Fruit fly (Drosophila melanogaster) whole organism, prepupa: ENCODE results near the gene CG9040.

ENCODE experiments used
- CG3032 ChIP-seq: fragments of 200-800 bp; optimal IDR thresholded peaks from 2 replicates; lab custom pipeline; 2019; ENCODE audit warnings: missing biosample characterization, mild to moderate bottlenecking, missing genetic modification characterization, moderate library complexity
- CG8632 ChIP-seq: fragments of 200-800 bp; sonication (Bioruptor generic); optimal IDR thresholded peaks from 3 replicates; lab custom pipeline; 2016; ENCODE audit warnings: missing biosample characterization, missing genetic modification characterization
- Met ChIP-seq: fragments of 200-800 bp; sonication (Bioruptor generic); optimal IDR thresholded peaks from 3 replicates; lab custom pipeline; 2016; ENCODE audit warnings: missing biosample characterization, missing genetic modification characterization
- eg ChIP-seq: fragments of 200-800 bp; sonication (Bioruptor generic); IDR thresholded peaks from 3 replicates; pipeline ENCODE4 v1.3.6; 2022; ENCODE audit warnings: missing biosample characterization, missing genetic modification characterization
- svp ChIP-seq: fragments of 200-800 bp; sonication (Bioruptor generic); peaks from one replicate; lab custom pipeline; 2016; ENCODE audit warnings: missing biosample characterization, missing genetic modification characterization

DNA sequence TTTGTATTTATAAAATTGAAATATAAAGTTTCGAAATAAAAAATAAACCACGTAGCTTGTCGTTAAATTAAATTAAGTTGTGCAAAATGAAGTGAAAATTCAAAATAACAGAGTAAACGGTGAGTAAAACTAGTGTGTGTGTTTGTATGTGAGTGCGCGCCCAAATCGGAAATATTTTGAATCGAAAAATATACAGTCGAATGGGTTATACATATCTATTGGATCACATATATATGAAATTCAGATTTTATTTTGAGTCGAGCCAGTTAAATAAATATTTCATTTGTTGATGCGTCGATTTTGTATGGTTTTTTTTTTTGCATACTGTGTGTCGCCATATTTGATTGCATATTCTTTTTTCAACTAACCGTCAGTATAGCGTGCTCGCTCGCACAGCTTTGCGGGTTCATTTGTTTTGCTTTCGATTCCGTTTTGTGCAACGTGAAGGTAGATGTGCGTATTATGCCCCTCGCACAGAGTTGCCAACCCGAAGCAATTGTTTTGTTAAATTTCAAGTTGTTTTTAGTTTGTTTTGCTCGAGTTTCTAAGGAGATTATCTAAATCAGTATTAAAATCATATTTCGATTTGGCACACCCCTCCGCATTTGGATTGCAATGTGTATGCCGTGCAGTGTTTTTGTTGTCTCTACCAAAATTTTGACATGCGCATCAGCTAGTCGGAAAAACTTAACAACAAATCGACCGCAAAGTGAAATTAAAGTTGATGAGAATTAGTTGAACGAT, 15.8 kb downstream of the CG9040 start:
- TF ChIP-seq svp (GFP tag; lab: Kevin White, UChicago) (no peak), eg (peak; percentile 63; the same call in 2 of the 3 replicates), CG8632 (GFP tag; lab: Kevin White, UChicago) (no peak), Met (GFP tag; lab: Kevin White, UChicago) (no peak), CG3032 (tag; lab: Kevin White, UChicago) (peak; percentile 22)
